Fruit fly (Drosophila melanogaster): ENCODE measurements around the gene x16.
A peak's percentile ranks its signal among the peaks of the same experiment; 100 is the strongest.

Gene x16

dm6 chr2L:6968013-6968517, 48.1 kb upstream of the x16 start (continued):
- no peak for TF ChIP-seq CG3995 (GFP tag; optimal IDR thresholded peaks at IDR 0.05)
- TF ChIP-seq wor (GFP tag; IDR thresholded peaks at IDR 0.05) = no peak
- 0 out of 2 replicates have a peak, but pooled peaks have one; percentile 20 for TF ChIP-seq ssp (GFP tag; IDR thresholded peaks at IDR 0.05)
- peak; percentile 52 for TF ChIP-seq NC2β (GFP tag; optimal IDR thresholded peaks at IDR 0.05)
- peak; percentile 27; the same call in 1 of the 2 replicates for TF ChIP-seq HLH3B (GFP tag; IDR thresholded peaks at IDR 0.05)
- peak; percentile 30 for TF ChIP-seq CG4617 (GFP tag; optimal IDR thresholded peaks at IDR 0.05; ENCODE audit: borderline replicate concordance)
- peak; percentile 9 for TF ChIP-seq bigmax (GFP tag; optimal IDR thresholded peaks at IDR 0.05)
- TF ChIP-seq tgo (GFP tag; IDR thresholded peaks at IDR 0.05) = peak; percentile 31; the same call in 1 of the 3 replicates
- TF ChIP-seq mld (GFP tag; IDR thresholded peaks at IDR 0.05; ENCODE audit: partially characterized antibody) = peak; percentile 51; the same call in 2 of the 3 replicates
- peak; percentile 59 for TF ChIP-seq Mes4 (GFP tag; optimal IDR thresholded peaks at IDR 0.05)
- peak; percentile 10 for TF ChIP-seq luna (GFP tag; optimal IDR thresholded peaks at IDR 0.05)
- TF ChIP-seq Max (GFP tag; optimal IDR thresholded peaks at IDR 0.05) = no peak
- no peak for TF ChIP-seq scrt (GFP tag; optimal IDR thresholded peaks at IDR 0.05)
- no peak for TF ChIP-seq aop (GFP tag; IDR thresholded peaks at IDR 0.05)
- TF ChIP-seq ind (GFP tag; optimal IDR thresholded peaks at IDR 0.05) = peak; percentile 9
- no peak for TF ChIP-seq dm (GFP tag; optimal IDR thresholded peaks at IDR 0.05)
- no peak for TF ChIP-seq CG12155 (GFP tag; optimal IDR thresholded peaks at IDR 0.05)
- TF ChIP-seq H15 (GFP tag; IDR thresholded peaks at IDR 0.05) = no peak
- TF ChIP-seq Ada2b (GFP tag; IDR thresholded peaks at IDR 0.05) = no peak
- no peak for TF ChIP-seq Dip2 (GFP tag; IDR thresholded peaks at IDR 0.05)
- no peak for TF ChIP-seq CG1832 (GFP tag; optimal IDR thresholded peaks at IDR 0.05)
- TF ChIP-seq CG4360 (GFP tag; IDR thresholded peaks at IDR 0.05) = no peak
- no peak for TF ChIP-seq CG12769 (tag; optimal IDR thresholded peaks at IDR 0.05)
- TF ChIP-seq Side (GFP tag; optimal IDR thresholded peaks at IDR 0.05) = peak; percentile 37
- peak; percentile 30 for TF ChIP-seq CG8924 (tag; optimal IDR thresholded peaks at IDR 0.05)
- TF ChIP-seq CG11504 (tag; optimal IDR thresholded peaks at IDR 0.05) = peak; percentile 51
- no peak for TF ChIP-seq Dad (GFP tag; optimal IDR thresholded peaks at IDR 0.05)
- TF ChIP-seq ash1 (GFP tag; optimal IDR thresholded peaks at IDR 0.05) = no peak
- TF ChIP-seq Ravus (GFP tag; IDR thresholded peaks at IDR 0.05) = no peak
- TF ChIP-seq CG16813 (GFP tag; IDR thresholded peaks at IDR 0.05; ENCODE audit: partially characterized antibody) = peak; percentile 5
- TF ChIP-seq CG2116 (GFP tag; optimal IDR thresholded peaks at IDR 0.05) = peak; percentile 92
- no peak; the same call in 2 of the 3 replicates for TF ChIP-seq Mrtf (GFP tag; IDR thresholded peaks at IDR 0.05)
- TF ChIP-seq Dll (GFP tag; IDR thresholded peaks at IDR 0.05; ENCODE audit: partially characterized antibody) = peak; percentile 96
- peak; percentile 65; the same call in 1 of the 2 replicates for TF ChIP-seq MBD-R2 (GFP tag; IDR thresholded peaks at IDR 0.05)
- TF ChIP-seq CG31224 (GFP tag; IDR thresholded peaks at IDR 0.05) = 0 out of 2 replicates have a peak, but pooled peaks have one; percentile 6
- peak; percentile 49 for TF ChIP-seq Ets97D (GFP tag; optimal IDR thresholded peaks at IDR 0.05)
- peak; percentile 4 for TF ChIP-seq CG15514 (GFP tag; optimal IDR thresholded peaks at IDR 0.05)
- TF ChIP-seq sna (GFP tag; IDR thresholded peaks at IDR 0.05; ENCODE audit: partially characterized antibody) = peak; percentile 91
- peak; percentile 17 for TF ChIP-seq CG6254 (GFP tag; optimal IDR thresholded peaks at IDR 0.05)
- no peak for TF ChIP-seq CG33557 (GFP tag; optimal IDR thresholded peaks at IDR 0.05)
- peak; percentile 4 for TF ChIP-seq lbe (GFP tag; optimal IDR thresholded peaks at IDR 0.05)
- peak; percentile 51 for TF ChIP-seq caup (GFP tag; optimal IDR thresholded peaks at IDR 0.05; ENCODE audit: severe bottlenecking)
- no peak for TF ChIP-seq ac (GFP tag; optimal IDR thresholded peaks at IDR 0.05)
- TF ChIP-seq Eip74EF (GFP tag; optimal IDR thresholded peaks at IDR 0.05) = peak in 1 of 2 experiments; percentile 26
- peak; percentile 55 for TF ChIP-seq CG2875 (GFP tag; optimal IDR thresholded peaks at IDR 0.05)
- TF ChIP-seq CG15269 (tag; optimal IDR thresholded peaks at IDR 0.05) = peak; percentile 41
- peak; percentile 26 for TF ChIP-seq CG17359 (tag; optimal IDR thresholded peaks at IDR 0.05)
- TF ChIP-seq esg (GFP tag; conservative IDR thresholded peaks at IDR 0.05) = 0 out of 2 replicates have a peak, but pooled peaks have one; percentile 15
- TF ChIP-seq bbx (GFP tag; IDR thresholded peaks at IDR 0.05; ENCODE audit: partially characterized antibody) = peak; percentile 81; the same call in 1 of the 2 replicates

Measured in whole organism, embryonic.